Fruit fly (Drosophila melanogaster) whole organism, embryonic: ENCODE results near the gene Sox21a.

Experiments used
- CG11247 ChIP-seq: fragments of 200-800 bp; sonication (Bioruptor generic); IDR thresholded peaks from 2 replicates; pipeline ENCODE4 v1.3.6; 2022; ENCODE audit warnings: missing biosample characterization, missing genetic modification characterization
- CG12071 ChIP-seq: fragments of 200-800 bp; sonication (Bioruptor generic); optimal IDR thresholded peaks from 3 replicates; lab custom pipeline; 2018; ENCODE audit warnings: missing biosample characterization, mild to moderate bottlenecking, missing genetic modification characterization
- CG13424 ChIP-seq: fragments of 200-800 bp; sonication (Bioruptor generic); optimal IDR thresholded peaks from 2 replicates; lab custom pipeline; 2019; ENCODE audit warnings: missing biosample characterization, mild to moderate bottlenecking, missing genetic modification characterization, moderate library complexity
- CG14050 ChIP-seq: fragments of 200-800 bp; sonication (Bioruptor generic); IDR thresholded peaks from 3 replicates; pipeline ENCODE4 v1.3.6; 2022; ENCODE audit warnings: missing biosample characterization, missing genetic modification characterization
- CG17186 ChIP-seq: fragments of 200-800 bp; sonication (Bioruptor generic); optimal IDR thresholded peaks from 3 replicates; lab custom pipeline; 2017; ENCODE audit warnings: missing biosample characterization, missing genetic modification reagents, missing genetic modification characterization
- CG17802 ChIP-seq: fragments of 200-800 bp; sonication (Bioruptor generic); optimal IDR thresholded peaks from 2 replicates; lab custom pipeline; 2018; ENCODE audit warnings: missing biosample characterization, mild to moderate bottlenecking, missing genetic modification characterization, moderate library complexity
- CG18262 ChIP-seq: fragments of 200-800 bp; optimal IDR thresholded peaks from 3 replicates; lab custom pipeline; 2019; ENCODE audit warnings: missing biosample characterization, mild to moderate bottlenecking, missing genetic modification characterization, moderate library complexity
- CG31365 ChIP-seq: fragments of 200-800 bp; sonication (Bioruptor generic); optimal IDR thresholded peaks from 2 replicates; lab custom pipeline; 2018; ENCODE audit warnings: missing biosample characterization, mild to moderate bottlenecking, missing genetic modification characterization
- CG32532 ChIP-seq: fragments of 200-800 bp; sonication (Bioruptor generic); IDR thresholded peaks from 2 replicates; pipeline ENCODE4 v1.3.6; 2022; ENCODE audit warnings: missing biosample characterization, missing genetic modification characterization
- CG33557 ChIP-seq: fragments of 200-800 bp; sonication (Bioruptor generic); optimal IDR thresholded peaks from 2 replicates; lab custom pipeline; 2019; ENCODE audit warnings: missing biosample characterization, mild to moderate bottlenecking, missing genetic modification characterization, moderate library complexity
- CG34376 ChIP-seq: fragments of 200-800 bp; sonication (Bioruptor generic); optimal IDR thresholded peaks from 2 replicates; lab custom pipeline; 2018; ENCODE audit warnings: missing biosample characterization, mild to moderate bottlenecking, missing genetic modification characterization
- CG6683 ChIP-seq: fragments of 200-800 bp; sonication (Bioruptor generic); optimal IDR thresholded peaks from 2 replicates; lab custom pipeline; 2017; ENCODE audit warnings: missing biosample characterization, mild to moderate bottlenecking, missing genetic modification characterization, missing genetic modification reagents
- CG7372 ChIP-seq: fragments of 200-800 bp; sonication (Bioruptor generic); IDR thresholded peaks from 2 replicates; pipeline ENCODE4 v1.3.6; 2022; ENCODE audit warnings: missing biosample characterization, missing genetic modification characterization
- CG7928 ChIP-seq: fragments of 200-800 bp; sonication (Bioruptor generic); optimal IDR thresholded peaks from 2 replicates; lab custom pipeline; 2017; ENCODE audit warnings: missing biosample characterization, mild to moderate bottlenecking, missing genetic modification characterization
- CG8924 ChIP-seq: fragments of 200-800 bp; optimal IDR thresholded peaks from 3 replicates; lab custom pipeline; 2019; ENCODE audit warnings: missing biosample characterization, mild to moderate bottlenecking, missing genetic modification characterization, moderate library complexity
- D19A ChIP-seq: fragments of 200-800 bp; optimal IDR thresholded peaks from 3 replicates; lab custom pipeline; 2019; ENCODE audit warnings: missing biosample characterization, mild to moderate bottlenecking, missing genetic modification characterization, moderate library complexity
- HHEX ChIP-seq: fragments of 200-800 bp; sonication (Bioruptor generic); optimal IDR thresholded peaks from 3 replicates; lab custom pipeline; 2017; ENCODE audit warnings: missing biosample characterization, mild to moderate bottlenecking, missing genetic modification characterization, missing genetic modification reagents
- HLH54F ChIP-seq: fragments of 200-800 bp; sonication (Bioruptor generic); optimal IDR thresholded peaks from 3 replicates; lab custom pipeline; 2016; ENCODE audit warnings: missing biosample characterization, missing genetic modification characterization
- Hr3 ChIP-seq: fragments of 200-800 bp; sonication (Bioruptor generic); optimal IDR thresholded peaks from 3 replicates; lab custom pipeline; 2016; ENCODE audit warnings: missing biosample characterization, missing genetic modification characterization
- NC2α ChIP-seq: fragments of 200-800 bp; sonication (Bioruptor generic); optimal IDR thresholded peaks from 2 replicates; lab custom pipeline; 2016; ENCODE audit warnings: missing biosample characterization, missing genetic modification characterization
- Oaz ChIP-seq: fragments of 200-800 bp; sonication (Bioruptor generic); IDR thresholded peaks from 2 replicates; pipeline ENCODE4 v1.3.6; 2022; ENCODE audit warnings: missing biosample characterization, missing genetic modification characterization
- Oli ChIP-seq: fragments of 200-800 bp; sonication (Bioruptor generic); optimal IDR thresholded peaks from 2 replicates; lab custom pipeline; 2018; ENCODE audit warnings: missing biosample characterization, mild to moderate bottlenecking, missing genetic modification characterization, moderate library complexity
- Ptx1 ChIP-seq: fragments of 200-800 bp; sonication (Bioruptor generic); IDR thresholded peaks from 2 replicates; pipeline ENCODE4 v1.3.6; 2022; ENCODE audit warnings: missing biosample characterization, missing genetic modification characterization
- Rx ChIP-seq: fragments of 200-800 bp; sonication (Bioruptor generic); IDR thresholded peaks from 2 replicates; pipeline ENCODE4 v1.3.6; 2022; ENCODE audit warnings: missing biosample characterization, missing genetic modification characterization
- TFAM ChIP-seq: fragments of 200-800 bp; sonication (Bioruptor generic); optimal IDR thresholded peaks from 2 replicates; lab custom pipeline; 2017; ENCODE audit warnings: missing biosample characterization, missing genetic modification characterization, inconsistent platforms
- Trl ChIP-seq, 3 experiments: fragments of >200 bp in 2 of 3; fragments of 200-800 bp in 1 of 3; sonication (Bioruptor generic) in 1 of 3; optimal IDR thresholded peaks; 2 replicates in 1 of 3; 3 replicates in 2 of 3; lab custom pipeline; 2016 to 2017; ENCODE audit warnings: missing biosample characterization in 1 of 3, missing genetic modification characterization in 1 of 3
- Usf ChIP-seq: fragments of 200-800 bp; sonication (Bioruptor generic); optimal IDR thresholded peaks from 2 replicates; lab custom pipeline; 2017; ENCODE audit warnings: missing genotype, missing biosample characterization, missing genetic modification characterization
- Vsx1 ChIP-seq: fragments of 200-800 bp; sonication (Bioruptor generic); optimal IDR thresholded peaks from 2 replicates; lab custom pipeline; 2017; ENCODE audit warnings: missing biosample characterization, mild to moderate bottlenecking, missing genetic modification characterization, missing genetic modification reagents
- Xbp1 ChIP-seq: fragments of 200-800 bp; sonication (Bioruptor generic); optimal IDR thresholded peaks from 3 replicates; lab custom pipeline; 2016; ENCODE audit warnings: missing biosample characterization, mild to moderate bottlenecking, missing genetic modification characterization
- bbx ChIP-seq: fragments of 200-800 bp; sonication (Bioruptor generic); IDR thresholded peaks from 2 replicates; pipeline ENCODE4 v1.3.6; 2022; ENCODE audit warnings: missing biosample characterization, missing genetic modification characterization; ENCODE audit not compliant: partially characterized antibody
- bsh ChIP-seq, 2 experiments: fragments of 200-800 bp; sonication (Bioruptor generic); optimal IDR thresholded peaks; 2 replicates each; lab custom pipeline; 2017 to 2018; ENCODE audit warnings: mild to moderate bottlenecking in 2 of 2, missing biosample characterization in 2 of 2, missing genetic modification characterization in 2 of 2, moderate library complexity in 1 of 2
- btn ChIP-seq: fragments of 200-800 bp; sonication (Bioruptor generic); optimal IDR thresholded peaks from 2 replicates; lab custom pipeline; 2016; ENCODE audit warnings: missing biosample characterization, missing genetic modification characterization
- dimm ChIP-seq: fragments of 200-800 bp; sonication (Bioruptor generic); IDR thresholded peaks from 2 replicates; pipeline ENCODE4 v1.3.6; 2022; ENCODE audit warnings: missing biosample characterization, missing genetic modification characterization
- disco-r ChIP-seq: fragments of 200-800 bp; sonication (Bioruptor generic); optimal IDR thresholded peaks from 2 replicates; lab custom pipeline; 2016; ENCODE audit warnings: missing biosample characterization, missing genetic modification characterization
- en ChIP-seq: fragments of 200-800 bp; sonication (Bioruptor generic); optimal IDR thresholded peaks from 2 replicates; lab custom pipeline; 2016; ENCODE audit warnings: missing biosample characterization, missing genetic modification characterization
- fd102C ChIP-seq: fragments of 200-800 bp; sonication (Bioruptor generic); optimal IDR thresholded peaks from 2 replicates; lab custom pipeline; 2018; ENCODE audit warnings: missing biosample characterization, mild to moderate bottlenecking, missing genetic modification characterization, moderate library complexity
- gsb-n ChIP-seq: fragments of 200-800 bp; sonication (Bioruptor generic); optimal IDR thresholded peaks from 3 replicates; lab custom pipeline; 2018; ENCODE audit warnings: missing biosample characterization, mild to moderate bottlenecking, missing genetic modification characterization
- ham ChIP-seq: fragments of 200-800 bp; sonication (Bioruptor generic); IDR thresholded peaks from 2 replicates; pipeline ENCODE4 v1.3.6; 2022; ENCODE audit warnings: missing biosample characterization, missing genetic modification characterization
- lola ChIP-seq, 3 experiments: fragments of >200 bp in 2 of 3; fragments of 200-800 bp in 1 of 3; sonication (Bioruptor generic) in 1 of 3; optimal IDR thresholded peaks; 2 replicates each; lab custom pipeline; 2017 to 2019; ENCODE audit warnings: missing biosample characterization in 3 of 3, missing genetic modification characterization in 3 of 3, mild to moderate bottlenecking in 1 of 3, moderate library complexity in 1 of 3
- odd ChIP-seq: fragments of 200-800 bp; sonication (Bioruptor generic); optimal IDR thresholded peaks from 2 replicates; lab custom pipeline; 2017; ENCODE audit warnings: missing biosample characterization, mild to moderate bottlenecking, missing genetic modification characterization
- prd ChIP-seq, 3 experiments: fragments of >200 bp in 2 of 3; fragments of 200-800 bp in 1 of 3; sonication (Bioruptor generic) in 1 of 3; optimal IDR thresholded peaks in 2 of 3; IDR thresholded peaks in 1 of 3; 2 replicates in 2 of 3; 3 replicates in 1 of 3; pipeline versions ENCODE4 v1.3.6 to Lab custom; 2017 to 2022; ENCODE audit warnings: missing biosample characterization in 1 of 3, missing genetic modification characterization in 1 of 3
- pros ChIP-seq: fragments of 200-800 bp; sonication (Bioruptor generic); optimal IDR thresholded peaks from 3 replicates; lab custom pipeline; 2019; ENCODE audit warnings: missing biosample characterization, mild to moderate bottlenecking, missing genetic modification characterization, moderate library complexity
- pzg ChIP-seq: fragments of 200-800 bp; sonication (Bioruptor generic); optimal IDR thresholded peaks from 3 replicates; lab custom pipeline; 2018; ENCODE audit warnings: missing biosample characterization, mild to moderate bottlenecking, missing genetic modification characterization, moderate library complexity
- run ChIP-seq: fragments of 200-800 bp; sonication (Bioruptor generic); optimal IDR thresholded peaks from 3 replicates; lab custom pipeline; 2018; ENCODE audit warnings: missing biosample characterization, mild to moderate bottlenecking, missing genetic modification characterization
- sd ChIP-seq: fragments of 200-800 bp; sonication (Bioruptor generic); optimal IDR thresholded peaks from 3 replicates; lab custom pipeline; 2018; ENCODE audit warnings: missing biosample characterization, mild to moderate bottlenecking, missing genetic modification characterization, moderate library complexity
- sim ChIP-seq: fragments of 200-800 bp; sonication (Bioruptor generic); IDR thresholded peaks from 2 replicates; pipeline ENCODE4 v1.3.6; 2022; ENCODE audit warnings: missing biosample characterization, missing genetic modification characterization
- sob ChIP-seq: fragments of 200-800 bp; sonication (Bioruptor generic); IDR thresholded peaks from 2 replicates; pipeline ENCODE4 v1.3.6; 2022; ENCODE audit warnings: missing biosample characterization, missing genetic modification characterization
- tup ChIP-seq: fragments of 200-800 bp; sonication (Bioruptor generic); optimal IDR thresholded peaks from 2 replicates; lab custom pipeline; 2016; ENCODE audit warnings: missing biosample characterization, mild to moderate bottlenecking, missing genetic modification characterization, moderate library complexity
- usp ChIP-seq: fragments of >200 bp; optimal IDR thresholded peaks from 2 replicates; lab custom pipeline; 2017; ENCODE audit warnings: missing biosample characterization, missing genetic modification characterization
- zf30C ChIP-seq: fragments of 200-800 bp; sonication (Bioruptor generic); optimal IDR thresholded peaks from 3 replicates; lab custom pipeline; 2018; ENCODE audit warnings: missing biosample characterization, mild to moderate bottlenecking, missing genetic modification characterization

Gene Sox21a

DNA sequence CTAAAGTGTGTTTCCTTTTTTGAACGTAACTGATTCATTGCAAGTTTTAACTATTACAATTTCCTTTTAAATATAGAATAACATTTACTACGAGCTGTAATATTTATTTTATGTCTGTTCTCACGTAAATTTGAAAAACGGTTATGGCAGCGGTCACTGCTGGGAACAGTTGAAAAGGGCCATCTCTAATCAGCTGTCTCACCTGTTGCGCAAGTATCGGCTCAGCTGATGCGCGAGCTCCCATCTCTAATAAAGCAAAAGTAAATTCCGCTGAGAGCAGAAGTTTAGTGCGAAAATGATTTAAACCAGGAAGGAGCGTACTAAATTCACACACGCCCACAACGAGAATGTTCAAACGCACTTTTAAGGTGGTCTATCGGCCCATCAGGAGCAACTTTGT is 36.3 kb downstream of the Sox21a start, which contains the start of gene Pex1 (continued):
- no peak for TF ChIP-seq CG17802 (tag; lab: Kevin White, UChicago)
- TF ChIP-seq CG7928 = no peak
- TF ChIP-seq Trl (optimal IDR thresholded peaks at IDR 0.05; lab: Kevin White, UChicago) = no peak
- TF ChIP-seq Trl (GFP tag; optimal IDR thresholded peaks at IDR 0.05; lab: Kevin White, UChicago) = peak; percentile 15
- TF ChIP-seq Usf (GFP tag; lab: Kevin White, UChicago) = no peak
- no peak for TF ChIP-seq fd102C (GFP tag; lab: Kevin White, UChicago)
- no peak for TF ChIP-seq Oli (tag; lab: Kevin White, UChicago)
- TF ChIP-seq dimm (GFP tag; lab: Robert Waterston, UW) = no peak
- TF ChIP-seq lola (GFP tag; optimal IDR thresholded peaks at IDR 0.05; lab: Kevin White, UChicago) = no peak
- TF ChIP-seq zf30C (GFP tag; lab: Kevin White, UChicago) = no peak
- TF ChIP-seq Vsx1 (GFP tag; lab: Kevin White, UChicago) = no peak
- TF ChIP-seq odd (GFP tag; lab: Kevin White, UChicago) = no peak
- TF ChIP-seq CG8924 (tag; lab: Kevin White, UChicago) = no peak
- no peak for TF ChIP-seq ham
- peak; percentile 69 for TF ChIP-seq pzg (GFP tag; lab: Kevin White, UChicago)
- peak; percentile 4 for TF ChIP-seq gsb-n (tag; lab: Kevin White, UChicago)
- TF ChIP-seq Rx = no peak
- TF ChIP-seq TFAM = no peak
- TF ChIP-seq CG14050 (GFP tag; lab: Robert Waterston, UW) = no peak
- peak; percentile 74 for TF ChIP-seq CG17186 (GFP tag; lab: Kevin White, UChicago)
- no peak for TF ChIP-seq CG7372
- TF ChIP-seq HHEX (GFP tag; lab: Kevin White, UChicago) = no peak
- TF ChIP-seq run = no peak
- no peak for TF ChIP-seq CG18262
- no peak for TF ChIP-seq disco-r
- TF ChIP-seq prd (optimal IDR thresholded peaks at IDR 0.05; lab: Kevin White, UChicago) = no peak
- 0 out of 3 replicates have a peak, but pooled peaks have one; percentile 18 for TF ChIP-seq prd (GFP tag; IDR thresholded peaks at IDR 0.05; lab: Robert Waterston, UW)
- TF ChIP-seq sob (GFP tag; lab: Robert Waterston, UW) = peak; percentile 56
- no peak for TF ChIP-seq Hr3
- no peak for TF ChIP-seq CG31365 (tag; lab: Kevin White, UChicago)
- no peak for TF ChIP-seq CG12071 (GFP tag; lab: Kevin White, UChicago)
- TF ChIP-seq sim (GFP tag; lab: Robert Waterston, UW) = no peak
- peak; percentile 89 for TF ChIP-seq bbx
- TF ChIP-seq HLH54F (GFP tag; lab: Kevin White, UChicago) = no peak
- TF ChIP-seq usp (GFP tag; lab: Kevin White, UChicago) = no peak
- no peak for TF ChIP-seq bsh (GFP tag; optimal IDR thresholded peaks at IDR 0.05; lab: Kevin White, UChicago)
- no peak for TF ChIP-seq en (GFP tag; lab: Kevin White, UChicago)
- TF ChIP-seq tup = no peak
- TF ChIP-seq CG6683 (GFP tag; lab: Kevin White, UChicago) = no peak
- TF ChIP-seq pros (GFP tag; lab: Kevin White, UChicago) = no peak
- TF ChIP-seq CG33557 (GFP tag; lab: Kevin White, UChicago) = no peak
- no peak for TF ChIP-seq D19A (tag; lab: Kevin White, UChicago)
- TF ChIP-seq CG34376 = no peak
- 0 out of 2 replicates have a peak, but pooled peaks have one; percentile 9 for TF ChIP-seq CG11247 (GFP tag; lab: Robert Waterston, UW)
- TF ChIP-seq CG32532 = peak; percentile 58; the same call in 1 of the 2 replicates
- no peak for TF ChIP-seq CG13424
- TF ChIP-seq Xbp1 (GFP tag; lab: Kevin White, UChicago) = no peak
- no peak for TF ChIP-seq Oaz (GFP tag; lab: Robert Waterston, UW)
- TF ChIP-seq Ptx1 = 0 out of 2 replicates have a peak, but pooled peaks have one; percentile 39
- TF ChIP-seq sd (tag; lab: Kevin White, UChicago) = peak; percentile 86
- no peak for TF ChIP-seq NC2α (GFP tag; lab: Kevin White, UChicago)
- TF ChIP-seq btn (GFP tag; lab: Kevin White, UChicago) = no peak
